Worm (Caenorhabditis elegans): ENCODE data around the gene glo-3.

ce11 chrX:10514834-10515233, 18.7 kb upstream of the glo-3 start:
- TF ChIP-seq attf-5 (GFP tag; optimal IDR thresholded peaks at IDR 0.05): no peak
- TF ChIP-seq egrh-3 (GFP tag; IDR thresholded peaks at IDR 0.05): no peak
- TF ChIP-seq Y53F4B.3 (GFP tag; IDR thresholded peaks at IDR 0.05): no peak
- TF ChIP-seq efl-1 (GFP tag; optimal IDR thresholded peaks at IDR 0.05): no peak
- TF ChIP-seq snpc-4 (GFP tag; optimal IDR thresholded peaks at IDR 0.05): no peak
- no peak for TF ChIP-seq snpc-4 (tag; optimal IDR thresholded peaks at IDR 0.05)
- no peak for TF ChIP-seq F49E8.2 (tag; optimal IDR thresholded peaks at IDR 0.05; ENCODE audit: insufficient read depth)
- TF ChIP-seq tbx-9 (tag; optimal IDR thresholded peaks at IDR 0.05; ENCODE audit: borderline replicate concordance): no peak
- TF ChIP-seq ets-4 (GFP tag; optimal IDR thresholded peaks at IDR 0.05): no peak
- no peak for TF ChIP-seq lsl-1 (GFP tag; optimal IDR thresholded peaks at IDR 0.05)
- TF ChIP-seq cebp-1 (GFP tag; IDR thresholded peaks at IDR 0.05): no peak
- TF ChIP-seq cebp-1 (tag; optimal IDR thresholded peaks at IDR 0.05): no peak
- no peak for TF ChIP-seq madf-6 (GFP tag; IDR thresholded peaks at IDR 0.05)
